Fruit fly (Drosophila melanogaster): ENCODE data around the gene CG31668.

Gene CG31668

DNA sequence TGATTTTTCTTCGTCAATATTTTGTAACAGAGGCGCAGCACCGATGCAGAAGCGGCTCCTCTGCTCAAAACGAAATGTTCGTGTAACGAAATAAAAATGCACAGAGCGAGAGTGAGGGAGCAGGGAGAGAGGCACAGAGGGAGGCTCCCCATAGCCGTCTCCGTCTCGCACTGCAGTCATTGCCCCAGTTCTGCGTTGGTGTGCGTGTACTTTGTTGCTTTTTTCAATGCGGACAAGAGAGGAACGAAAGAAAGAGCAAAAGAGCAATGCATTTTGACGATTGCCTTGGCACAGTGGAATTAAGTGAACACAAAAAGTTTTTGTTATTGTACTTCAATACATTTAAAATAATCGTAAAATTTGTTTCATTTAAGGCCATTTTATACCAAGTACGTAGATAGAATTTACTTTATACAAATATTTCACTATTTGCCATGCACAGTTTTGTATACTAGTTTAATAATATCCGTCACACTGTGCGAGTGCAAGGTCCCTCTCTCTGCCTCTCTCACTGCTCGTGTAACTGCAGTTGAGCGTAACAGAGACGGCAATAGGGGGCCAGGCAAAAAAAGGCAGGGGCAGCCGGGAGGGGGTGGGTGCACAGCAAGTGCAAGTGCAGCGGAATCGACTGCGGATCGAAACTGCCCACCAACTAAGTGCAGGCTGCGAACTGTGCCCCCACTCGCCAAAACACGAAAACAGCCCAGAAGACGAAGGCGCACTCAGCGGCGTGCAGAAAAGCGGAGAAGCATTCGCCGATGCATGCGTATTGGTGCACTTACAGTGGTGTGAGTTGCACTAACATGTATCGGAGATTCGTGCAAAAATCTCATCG is 3.7 kb downstream of the CG31668 start (continued):
- TF ChIP-seq Poxn (GFP tag; IDR thresholded peaks at IDR 0.05) (no peak), crp (GFP tag; optimal IDR thresholded peaks at IDR 0.05) (peak; percentile 52 to 73), gt (GFP tag; IDR thresholded peaks at IDR 0.05) (peak; percentile 99), D (optimal IDR thresholded peaks at IDR 0.05) (no peak), D (GFP tag; optimal IDR thresholded peaks at IDR 0.05) (peak; percentile 100), abd-A (tag; optimal IDR thresholded peaks at IDR 0.05) (peak; percentile 51), HLH4C (GFP tag; IDR thresholded peaks at IDR 0.05; ENCODE audit: partially characterized antibody) (peak; percentile 72), repo (GFP tag; optimal IDR thresholded peaks at IDR 0.05) (peak; percentile 97), dysf (GFP tag; IDR thresholded peaks at IDR 0.05) (peak; percentile 96), Hr51 (GFP tag; optimal IDR thresholded peaks at IDR 0.05) (peak; percentile 95 to 99), aop (GFP tag; IDR thresholded peaks at IDR 0.05) (peak; percentile 98), yki (optimal IDR thresholded peaks at IDR 0.05) (peak; percentile 62), slou (GFP tag; optimal IDR thresholded peaks at IDR 0.05) (peak; percentile 78), Sin3A (optimal IDR thresholded peaks at IDR 0.05) (no peak), Drgx (GFP tag; IDR thresholded peaks at IDR 0.05) (peak; percentile 100), CG17612 (GFP tag; IDR thresholded peaks at IDR 0.05) (peak; percentile 95), twi (tag; optimal IDR thresholded peaks at IDR 0.05) (peak; percentile 97), CG34422 (GFP tag; IDR thresholded peaks at IDR 0.05) (peak; percentile 99), nom (GFP tag; optimal IDR thresholded peaks at IDR 0.05) (peak; percentile 99), CG32772 (GFP tag; IDR thresholded peaks at IDR 0.05) (peak; percentile 99), Nf-YB (GFP tag; optimal IDR thresholded peaks at IDR 0.05) (peak; percentile 90), CG4404 (GFP tag; IDR thresholded peaks at IDR 0.05) (peak; percentile 99), Side (GFP tag; optimal IDR thresholded peaks at IDR 0.05) (peak; percentile 98), CG10209 (GFP tag; optimal IDR thresholded peaks at IDR 0.05) (peak; percentile 98), Dref (GFP tag; IDR thresholded peaks at IDR 0.05) (no peak), maf-S (GFP tag; optimal IDR thresholded peaks at IDR 0.05) (peak; percentile 96), inv (GFP tag; IDR thresholded peaks at IDR 0.05; ENCODE audit: partially characterized antibody) (peak; percentile 51; the same call in 1 of the 2 replicates), Awh (GFP tag; IDR thresholded peaks at IDR 0.05) (peak; percentile 100), YL-1 (GFP tag; optimal IDR thresholded peaks at IDR 0.05) (peak; percentile 94), CG13287 (GFP tag; IDR thresholded peaks at IDR 0.05; ENCODE audit: partially characterized antibody) (no peak), slbo (GFP tag; IDR thresholded peaks at IDR 0.05) (peak; percentile 83), tin (GFP tag; optimal IDR thresholded peaks at IDR 0.05) (peak; percentile 99), CG13624 (GFP tag; optimal IDR thresholded peaks at IDR 0.05) (peak; percentile 94), sd (tag; optimal IDR thresholded peaks at IDR 0.05) (peak; percentile 83), tgo (GFP tag; IDR thresholded peaks at IDR 0.05) (peak; percentile 98), Fer1 (GFP tag; optimal IDR thresholded peaks at IDR 0.05) (peak; percentile 92), cad (GFP tag; optimal IDR thresholded peaks at IDR 0.05) (no peak), CG18619 (GFP tag; optimal IDR thresholded peaks at IDR 0.05) (peak; percentile 95), cg (GFP tag; optimal IDR thresholded peaks at IDR 0.05) (peak; percentile 81), Hsf (GFP tag; optimal IDR thresholded peaks at IDR 0.05) (peak; percentile 98), ftz-f1 (GFP tag; optimal IDR thresholded peaks at IDR 0.05) (peak; percentile 83), CG34224 (GFP tag; IDR thresholded peaks at IDR 0.05; ENCODE audit: partially characterized antibody) (no peak), CG10979 (tag; optimal IDR thresholded peaks at IDR 0.05) (peak; percentile 100), CG5245 (GFP tag; optimal IDR thresholded peaks at IDR 0.05) (peak; percentile 99), Trl (optimal IDR thresholded peaks at IDR 0.05) (peak; percentile 27 to 79), Trl (GFP tag; optimal IDR thresholded peaks at IDR 0.05) (peak; percentile 98), D19B (GFP tag; optimal IDR thresholded peaks at IDR 0.05) (peak; percentile 17), CG11695 (GFP tag; IDR thresholded peaks at IDR 0.05) (peak; percentile 98), CG7556 (GFP tag; optimal IDR thresholded peaks at IDR 0.05) (peak; percentile 99), vnd (GFP tag; IDR thresholded peaks at IDR 0.05; ENCODE audit: partially characterized antibody) (peak; percentile 77)
